Worm (Caenorhabditis elegans): ENCODE measurements around the gene nhr-182.

ce11 chrV:2274253-2274892 lies 14.6 kb upstream of the nhr-182 start, which contains the start of the genes Y5H2A.4 and abu-4:
- TF ChIP-seq dao-5 (tag; optimal IDR thresholded peaks at IDR 0.05) = no peak
- TF ChIP-seq him-1 (tag; optimal IDR thresholded peaks at IDR 0.05) = no peak
- no peak for TF ChIP-seq W03F9.2 (tag; optimal IDR thresholded peaks at IDR 0.05)

Data from whole organism, L4/young adult.